Worm (Caenorhabditis elegans): ENCODE results near the gene T01C3.11.

The T01C3.11 gene

DNA sequence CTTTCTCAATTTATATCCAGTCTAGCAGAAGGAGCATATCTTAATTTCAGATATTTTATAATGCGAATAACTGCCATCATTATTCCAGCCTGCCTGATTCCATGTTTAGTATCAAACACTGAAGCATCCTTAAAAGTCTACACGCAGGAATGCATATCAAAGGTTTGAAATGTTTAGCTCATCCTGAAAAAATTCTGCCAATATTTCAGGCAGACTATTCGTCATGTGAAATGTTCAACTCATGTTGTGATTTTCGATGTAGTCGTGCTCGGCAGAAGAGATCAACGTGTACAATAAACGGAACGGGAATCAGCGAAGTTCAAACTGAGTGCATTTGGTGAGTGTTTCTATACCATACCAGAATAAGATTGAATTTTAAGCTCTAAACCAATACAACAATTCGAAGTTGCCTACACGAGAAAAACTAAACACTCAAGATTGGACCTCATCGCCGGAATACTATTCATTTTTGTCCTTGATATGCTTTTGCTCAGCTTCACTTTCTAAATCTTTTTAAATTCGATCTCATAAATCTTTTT is at the start of gene T01C3.11:
Gene T01C3.11 (plus strand): TSS at position 51 of the 539 bp plus-strand sequence.
- TF ChIP-seq ceh-28 (tag; optimal IDR thresholded peaks at IDR 0.05) (no peak), lin-15B (tag; optimal IDR thresholded peaks at IDR 0.05) (no peak), ztf-11 (tag; optimal IDR thresholded peaks at IDR 0.05) (no peak), nhr-25 (tag; optimal IDR thresholded peaks at IDR 0.05) (no peak), jun-1 (tag; optimal IDR thresholded peaks at IDR 0.05) (no peak), eor-1 (tag; optimal IDR thresholded peaks at IDR 0.05) (no peak), elt-2 (tag; optimal IDR thresholded peaks at IDR 0.05) (no peak), nhr-11 (tag; optimal IDR thresholded peaks at IDR 0.05) (no peak), ceh-16 (tag; optimal IDR thresholded peaks at IDR 0.05) (no peak), fkh-2 (tag; optimal IDR thresholded peaks at IDR 0.05) (no peak), ceh-9 (tag; optimal IDR thresholded peaks at IDR 0.05) (no peak), nhr-43 (tag; optimal IDR thresholded peaks at IDR 0.05; ENCODE audit: poor library complexity, severe bottlenecking) (no peak), ZK546.5 (tag; optimal IDR thresholded peaks at IDR 0.05) (no peak), nhr-237 (tag; optimal IDR thresholded peaks at IDR 0.05) (no peak), nhr-77 (tag; optimal IDR thresholded peaks at IDR 0.05) (no peak), lsy-12 (tag; optimal IDR thresholded peaks at IDR 0.05) (no peak), ama-1 (optimal IDR thresholded peaks at IDR 0.05) (no peak), pha-4 (tag; optimal IDR thresholded peaks at IDR 0.05) (no peak), ceh-82 (tag; optimal IDR thresholded peaks at IDR 0.05) (no peak)

- TF ChIP-seq elt-2 (tag; optimal IDR thresholded peaks at IDR 0.05) (no peak), snpc-4 (tag; optimal IDR thresholded peaks at IDR 0.05) (no peak), nhr-23 (tag; optimal IDR thresholded peaks at IDR 0.05) (no peak), egl-27 (tag; optimal IDR thresholded peaks at IDR 0.05) (no peak), pqm-1 (tag; optimal IDR thresholded peaks at IDR 0.05) (no peak), ceh-16 (tag; optimal IDR thresholded peaks at IDR 0.05) (no peak), hmg-11 (tag; optimal IDR thresholded peaks at IDR 0.05) (no peak)
Measured at ce11 chrV:14954633-14955032, 44.7 kb upstream of the T01C3.11 start, which contains the start of gene C30G7.5. Gene C30G7.5, minus strand, starts transcription at chrV:14954733.

- no peak for TF ChIP-seq ZK546.5 (tag; optimal IDR thresholded peaks at IDR 0.05)
Measured at ce11 chrV:14955676-14956075, 43.7 kb upstream of the T01C3.11 start, which contains the start of gene F02D8.9. Gene F02D8.9, minus strand, starts transcription at chrV:14955776.

ce11 chrV:14971136-14971535 is 28.2 kb upstream of the T01C3.11 start, which contains the start of gene nlp-59:
Gene nlp-59, plus strand, starts transcription at chrV:14971436.
- TF ChIP-seq nfya-1 (tag; optimal IDR thresholded peaks at IDR 0.05; ENCODE audit: insufficient read depth) (no peak), egl-5 (tag; optimal IDR thresholded peaks at IDR 0.05) (no peak)

- TF ChIP-seq unc-62 (GFP tag; optimal IDR thresholded peaks at IDR 0.05) (no peak), pqm-1 (tag; optimal IDR thresholded peaks at IDR 0.05) (no peak), elt-3 (tag; optimal IDR thresholded peaks at IDR 0.05) (no peak), hmg-11 (tag; optimal IDR thresholded peaks at IDR 0.05) (no peak), elt-2 (tag; optimal IDR thresholded peaks at IDR 0.05) (no peak), nhr-67 (tag; optimal IDR thresholded peaks at IDR 0.05) (no peak), nhr-28 (tag; optimal IDR thresholded peaks at IDR 0.05) (no peak)
Measured at ce11 chrV:14978205-14978751, 21.1 kb upstream of the T01C3.11 start, which contains the start of the genes grd-12 and F02D8.1. Gene grd-12, plus strand, starts transcription at chrV:14978505. Gene F02D8.1, minus strand, starts transcription at chrV:14978701.

DNA sequence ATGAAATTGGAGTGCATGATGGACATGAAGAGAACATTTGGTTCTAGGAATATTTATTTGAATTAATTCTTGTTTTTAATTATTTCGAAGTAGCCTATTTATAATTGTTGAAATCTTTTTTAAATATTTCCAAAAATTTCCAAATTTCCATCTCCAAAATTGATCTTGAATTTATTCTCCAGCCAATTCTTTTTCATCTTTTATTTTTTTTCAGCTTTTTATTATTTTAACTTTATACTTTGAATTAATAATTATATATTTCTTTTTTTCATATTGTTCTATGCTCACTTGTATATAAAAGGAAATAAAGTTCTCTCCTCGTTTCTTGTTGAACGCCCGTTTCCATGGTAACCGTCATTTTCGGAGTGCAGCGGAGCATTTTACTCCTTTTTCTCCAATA is 19.4 kb upstream of the T01C3.11 start, which contains the start of gene xbx-1:
Gene xbx-1 (plus strand): TSS at position 301 of the 400 bp plus-strand sequence.
- no peak for TF ChIP-seq nhr-237 (tag; optimal IDR thresholded peaks at IDR 0.05)
- TF ChIP-seq egl-27 (tag; optimal IDR thresholded peaks at IDR 0.05) = no peak
- TF ChIP-seq ceh-82 (tag; optimal IDR thresholded peaks at IDR 0.05) = no peak
- TF ChIP-seq nhr-28 (tag; optimal IDR thresholded peaks at IDR 0.05) = no peak
- TF ChIP-seq daf-12 (tag; optimal IDR thresholded peaks at IDR 0.05) = no peak
- TF ChIP-seq egl-5 (tag; optimal IDR thresholded peaks at IDR 0.05) = no peak
- no peak for TF ChIP-seq nhr-67 (tag; optimal IDR thresholded peaks at IDR 0.05)
- TF ChIP-seq zag-1 (tag; optimal IDR thresholded peaks at IDR 0.05) = no peak
- no peak for TF ChIP-seq ceh-9 (tag; optimal IDR thresholded peaks at IDR 0.05)
- no peak for TF ChIP-seq unc-62 (GFP tag; optimal IDR thresholded peaks at IDR 0.05)
- no peak for TF ChIP-seq lin-39 (tag; optimal IDR thresholded peaks at IDR 0.05)
- TF ChIP-seq nhr-25 (tag; optimal IDR thresholded peaks at IDR 0.05) = no peak
- TF ChIP-seq aly-2 (tag; optimal IDR thresholded peaks at IDR 0.05) = no peak
- TF ChIP-seq ceh-28 (tag; optimal IDR thresholded peaks at IDR 0.05) = no peak
- no peak for TF ChIP-seq nhr-76 (tag; optimal IDR thresholded peaks at IDR 0.05)

Measured in whole organism, L3 larva.